Worm (Caenorhabditis elegans) whole organism, L4 larva: ENCODE data around the gene Y53F4B.17.
A peak's percentile ranks its signal among the peaks of the same experiment; 100 is the strongest.

Experiments used
- D1046.2 ChIP-seq: fragments of 200-800 bp; sonication (Bioruptor generic); IDR thresholded peaks from 2 replicates; pipeline ENCODE4 v1.3.6; 2022; ENCODE audit warnings: missing genetic modification characterization, missing compliant biosample characterization
- F49E8.2 ChIP-seq: sonication (generic microtip); optimal IDR thresholded peaks from 2 replicates; lab custom pipeline; 2016; ENCODE audit warnings: missing compliant biosample characterization, mild to moderate bottlenecking, missing genetic modification characterization, borderline replicate concordance
- T26A8.4 ChIP-seq: fragments of 200-800 bp; sonication (Bioruptor generic); IDR thresholded peaks from 2 replicates; pipeline ENCODE4 v1.3.6; 2022; ENCODE audit warnings: missing genetic modification characterization, missing compliant biosample characterization
- Y5F2A.4 ChIP-seq: fragments of 200-800 bp; sonication (Bioruptor generic); optimal IDR thresholded peaks from 2 replicates; lab custom pipeline; 2018; ENCODE audit warnings: mild to moderate bottlenecking, missing genetic modification characterization, missing compliant biosample characterization
- Y75B8A.6 ChIP-seq: fragments of 200-800 bp; sonication (Bioruptor generic); IDR thresholded peaks from 2 replicates; pipeline ENCODE4 v1.3.6; 2022; ENCODE audit warnings: missing genetic modification reagents, missing genetic modification characterization, missing compliant biosample characterization
- aly-2 ChIP-seq: sonication (generic microtip); optimal IDR thresholded peaks from 2 replicates; lab custom pipeline; 2018; ENCODE audit warnings: missing biosample characterization, missing genetic modification characterization
- arid-1 ChIP-seq: fragments of 200-800 bp; sonication (Bioruptor generic); conservative IDR thresholded peaks from 2 replicates; pipeline ENCODE4 v1.3.6; 2022; ENCODE audit warnings: missing genetic modification reagents, missing genetic modification characterization, missing compliant biosample characterization
- ceh-32 ChIP-seq: sonication (generic microtip); optimal IDR thresholded peaks from 2 replicates; lab custom pipeline; 2016; ENCODE audit warnings: mild to moderate bottlenecking, missing genetic modification characterization, missing compliant biosample characterization; ENCODE audit not compliant: poor library complexity
- ceh-62 ChIP-seq: sonication (generic microtip); optimal IDR thresholded peaks from 2 replicates; lab custom pipeline; 2017; ENCODE audit warnings: missing biosample characterization, missing genetic modification characterization
- ces-1 ChIP-seq: fragments of 150-350 bp; sonication (generic microtip); optimal IDR thresholded peaks from 4 replicates; lab custom pipeline; 2014; ENCODE audit warnings: missing biosample characterization, missing genetic modification reagents, missing genetic modification characterization
- cey-2 ChIP-seq: sonication (generic microtip); optimal IDR thresholded peaks from 3 replicates; lab custom pipeline; 2017; ENCODE audit warnings: missing genetic modification characterization, mild to moderate bottlenecking, missing compliant biosample characterization, antibody characterized with exemption, borderline replicate concordance; ENCODE audit not compliant: insufficient read depth
- daf-8 ChIP-seq: fragments of 200-800 bp; sonication (Bioruptor generic); IDR thresholded peaks from 2 replicates; pipeline ENCODE4 v1.3.6; 2022; ENCODE audit warnings: missing genetic modification characterization, missing compliant biosample characterization
- dmd-6 ChIP-seq: fragments of 200-800 bp; sonication (Bioruptor generic); IDR thresholded peaks from 2 replicates; pipeline ENCODE4 v1.3.6; 2022; ENCODE audit warnings: missing genetic modification reagents, missing genetic modification characterization, missing compliant biosample characterization
- duxl-1 ChIP-seq: sonication (generic microtip); optimal IDR thresholded peaks from 2 replicates; lab custom pipeline; 2016; ENCODE audit warnings: mild to moderate bottlenecking, missing genetic modification characterization, moderate library complexity, missing compliant biosample characterization; ENCODE audit not compliant: poor library complexity
- dve-1 ChIP-seq: sonication (generic microtip); optimal IDR thresholded peaks from 2 replicates; lab custom pipeline; 2017; ENCODE audit warnings: antibody characterized with exemption, mild to moderate bottlenecking, missing genetic modification characterization, missing compliant biosample characterization; ENCODE audit not compliant: insufficient read depth
- egl-27 ChIP-seq: sonication (generic microtip); optimal IDR thresholded peaks from 3 replicates; lab custom pipeline; 2017; ENCODE audit warnings: missing biosample characterization, missing genetic modification reagents, missing genetic modification characterization
- fkh-10 ChIP-seq: fragments of 150-350 bp; optimal IDR thresholded peaks from 2 replicates; lab custom pipeline; 2014; ENCODE audit warnings: missing biosample characterization, missing genetic modification reagents, missing genetic modification characterization
- fos-1 ChIP-seq: fragments of 150-350 bp; optimal IDR thresholded peaks from 2 replicates; lab custom pipeline; 2014; ENCODE audit warnings: missing biosample characterization, missing genetic modification characterization
- hlh-30 ChIP-seq: sonication (generic microtip); optimal IDR thresholded peaks from 2 replicates; lab custom pipeline; 2017; ENCODE audit warnings: antibody characterized with exemption, mild to moderate bottlenecking, missing genetic modification characterization, missing compliant biosample characterization; ENCODE audit not compliant: insufficient read depth
- lim-7 ChIP-seq: fragments of 200-800 bp; sonication (Bioruptor generic); IDR thresholded peaks from 2 replicates; pipeline ENCODE4 v1.3.6; 2022; ENCODE audit warnings: missing genetic modification characterization, missing compliant biosample characterization
- lin-15B ChIP-seq: fragments of 150-350 bp; sonication (generic microtip); optimal IDR thresholded peaks from 3 replicates; lab custom pipeline; 2014; ENCODE audit warnings: missing biosample characterization, missing genetic modification characterization
- lin-29 ChIP-seq: fragments of 200-800 bp; sonication (Bioruptor generic); IDR thresholded peaks from 2 replicates; pipeline ENCODE4 v1.3.6; 2022; ENCODE audit warnings: missing genetic modification reagents, missing genetic modification characterization, missing compliant biosample characterization
- lir-3 ChIP-seq: sonication (generic microtip); optimal IDR thresholded peaks from 2 replicates; lab custom pipeline; 2016; ENCODE audit warnings: mild to moderate bottlenecking, missing genetic modification characterization, missing compliant biosample characterization
- madf-9 ChIP-seq: fragments of 200-800 bp; sonication (Bioruptor generic); conservative IDR thresholded peaks from 2 replicates; pipeline ENCODE4 v1.3.6; 2022; ENCODE audit warnings: missing genetic modification reagents, missing genetic modification characterization, missing compliant biosample characterization
- mdl-1 ChIP-seq, 2 experiments: fragments of 150-350 bp in 1 of 2; sonication (generic microtip) in 1 of 2; optimal IDR thresholded peaks; 2 replicates each; lab custom pipeline; 2014 to 2017; ENCODE audit warnings: missing biosample characterization in 2 of 2, missing genetic modification characterization in 2 of 2
- mdt-29 ChIP-seq: fragments of 200-800 bp; sonication (Bioruptor generic); IDR thresholded peaks from 2 replicates; pipeline ENCODE4 v1.3.6; 2022; ENCODE audit warnings: missing genetic modification reagents, missing genetic modification characterization, missing compliant biosample characterization
- mes-2 ChIP-seq: sonication (generic microtip); optimal IDR thresholded peaks from 2 replicates; lab custom pipeline; 2016; ENCODE audit warnings: missing genotype, mild to moderate bottlenecking, missing genetic modification characterization, missing compliant biosample characterization; ENCODE audit not compliant: poor library complexity, severe bottlenecking
- mxl-2 ChIP-seq: fragments of 200-800 bp; sonication (Bioruptor generic); conservative IDR thresholded peaks from 2 replicates; pipeline ENCODE4 v1.3.6; 2022; ENCODE audit warnings: missing genetic modification reagents, missing genetic modification characterization, missing compliant biosample characterization
- nhr-111 ChIP-seq: fragments of 200-800 bp; sonication (Bioruptor generic); optimal IDR thresholded peaks from 2 replicates; lab custom pipeline; 2018; ENCODE audit warnings: mild to moderate bottlenecking, missing genetic modification characterization, missing compliant biosample characterization
- nhr-42 ChIP-seq: fragments of 200-800 bp; sonication (Bioruptor generic); IDR thresholded peaks from 2 replicates; pipeline ENCODE4 v1.3.6; 2022; ENCODE audit warnings: missing genetic modification characterization, missing compliant biosample characterization
- nhr-6 ChIP-seq: fragments of 150-350 bp; optimal IDR thresholded peaks from 2 replicates; lab custom pipeline; 2014; ENCODE audit warnings: missing biosample characterization, missing genetic modification characterization
- set-16 ChIP-seq: fragments of 200-800 bp; sonication (Bioruptor generic); IDR thresholded peaks from 2 replicates; pipeline ENCODE4 v1.3.6; 2022; ENCODE audit warnings: missing genetic modification reagents, missing genetic modification characterization, missing compliant biosample characterization
- snpc-1.2 ChIP-seq: fragments of 200-800 bp; sonication (Bioruptor generic); IDR thresholded peaks from 2 replicates; pipeline ENCODE4 v1.3.6; 2022; ENCODE audit warnings: missing genetic modification reagents, missing genetic modification characterization, missing compliant biosample characterization
- snpc-4 ChIP-seq: fragments of 150-350 bp; optimal IDR thresholded peaks from 2 replicates; lab custom pipeline; 2014; ENCODE audit warnings: missing biosample characterization, missing genetic modification characterization
- spr-3 ChIP-seq: fragments of 200-800 bp; sonication (Bioruptor generic); optimal IDR thresholded peaks from 2 replicates; lab custom pipeline; 2018; ENCODE audit warnings: mild to moderate bottlenecking, missing genetic modification characterization, missing compliant biosample characterization
- tag-97 ChIP-seq: fragments of 200-800 bp; sonication (Bioruptor generic); IDR thresholded peaks from 2 replicates; pipeline ENCODE4 v1.3.6; 2022; ENCODE audit warnings: missing genetic modification characterization, missing compliant biosample characterization
- unc-130 ChIP-seq: sonication (generic microtip); optimal IDR thresholded peaks from 2 replicates; lab custom pipeline; 2016; ENCODE audit warnings: missing genetic modification reagents, missing genetic modification characterization, missing compliant biosample characterization
- unc-39 ChIP-seq: sonication (generic microtip); optimal IDR thresholded peaks from 2 replicates; lab custom pipeline; 2017; ENCODE audit warnings: missing biosample characterization, missing genetic modification characterization
- zag-1 ChIP-seq: fragments of 150-350 bp; optimal IDR thresholded peaks from 2 replicates; lab custom pipeline; 2014; ENCODE audit warnings: missing biosample characterization, missing genetic modification characterization
- zfp-2 ChIP-seq: sonication (generic microtip); optimal IDR thresholded peaks from 2 replicates; lab custom pipeline; 2016; ENCODE audit warnings: mild to moderate bottlenecking, missing genetic modification characterization, missing compliant biosample characterization
- zip-11 ChIP-seq: fragments of 200-800 bp; sonication (Bioruptor generic); IDR thresholded peaks from 2 replicates; pipeline ENCODE4 v1.3.6; 2022; ENCODE audit warnings: missing genetic modification characterization, missing compliant biosample characterization
- zip-2 ChIP-seq: fragments of 150-350 bp; optimal IDR thresholded peaks from 2 replicates; lab custom pipeline; 2014; ENCODE audit warnings: missing biosample characterization, missing genetic modification characterization
- ztf-11 ChIP-seq: fragments of 150-350 bp; optimal IDR thresholded peaks from 2 replicates; lab custom pipeline; 2014; ENCODE audit warnings: missing biosample characterization, missing genetic modification characterization
- ztf-7 ChIP-seq: fragments of 150-350 bp; optimal IDR thresholded peaks from 2 replicates; lab custom pipeline; 2014; ENCODE audit warnings: missing biosample characterization, missing genetic modification characterization

Y53F4B.17 gene

ce11 chrII:15025599-15026164, 32.8 kb upstream of the Y53F4B.17 start, which contains the start of gene cmtr-1 (continued):
- TF ChIP-seq lim-7 (GFP tag; lab: Robert Waterston, UW) (no peak), F49E8.2 (tag; lab: Kevin White, UChicago) (peak; percentile 97), ztf-11 (tag; lab: Kevin White, UChicago) (no peak), zfp-2 (tag; lab: Kevin White, UChicago) (peak; percentile 81), duxl-1 (peak; percentile 95)

- 0 out of 2 replicates have a peak, but pooled peaks have one; percentile 54 for TF ChIP-seq nhr-42
- TF ChIP-seq set-16, result peak; percentile 87
- no peak for TF ChIP-seq snpc-4 (tag; lab: Kevin White, UChicago)
Observed at ce11 chrII:15026389-15026788, 32.1 kb upstream of the Y53F4B.17 start.

- TF ChIP-seq nhr-42 (0 out of 2 replicates have a peak, but pooled peaks have one; percentile 7), arid-1 (GFP tag; lab: Robert Waterston, UW) (no peak), lin-15B (no peak), zag-1 (no peak), zip-2 (tag; lab: Kevin White, UChicago) (peak; percentile 81)
Observed at ce11 chrII:15037782-15038181, 20.7 kb upstream of the Y53F4B.17 start, which contains the start of gene Y53F4B.14. Gene Y53F4B.14 (plus strand): TSS chrII:15037991.

- no peak for TF ChIP-seq dmd-6 (GFP tag; lab: Robert Waterston, UW)
- no peak for TF ChIP-seq hlh-30
- no peak for TF ChIP-seq spr-3 (GFP tag; lab: Kevin White, UChicago)
- no peak for TF ChIP-seq fkh-10 (GFP tag; lab: Kevin White, UChicago)
- TF ChIP-seq daf-8 (GFP tag; lab: Robert Waterston, UW), result no peak
- TF ChIP-seq unc-39 (tag; lab: Kevin White, UChicago), result no peak
- no peak for TF ChIP-seq zag-1
- no peak for TF ChIP-seq mes-2 (tag; lab: Kevin White, UChicago)
- no peak for TF ChIP-seq ceh-32 (tag; lab: Kevin White, UChicago)
- TF ChIP-seq fos-1, result no peak
- TF ChIP-seq unc-130 (GFP tag; lab: Kevin White, UChicago), result no peak
- no peak for TF ChIP-seq mdt-29 (GFP tag; lab: Robert Waterston, UW)
- TF ChIP-seq egl-27 (tag; lab: Kevin White, UChicago), result no peak
- no peak for TF ChIP-seq nhr-6 (tag; lab: Kevin White, UChicago)
- no peak for TF ChIP-seq Y75B8A.6 (GFP tag; lab: Robert Waterston, UW)
- TF ChIP-seq lir-3 (tag; lab: Kevin White, UChicago), result no peak
- no peak for TF ChIP-seq ztf-7 (tag; lab: Kevin White, UChicago)
Observed at ce11 chrII:15039104-15039503, 19.4 kb upstream of the Y53F4B.17 start, which contains the start of gene trip-4. Gene trip-4 (plus strand): TSS chrII:15039404.

- TF ChIP-seq madf-9 (GFP tag; lab: Robert Waterston, UW), result no peak
- TF ChIP-seq tag-97 (GFP tag; lab: Robert Waterston, UW), result no peak
- TF ChIP-seq nhr-111 (GFP tag; lab: Kevin White, UChicago), result no peak
- TF ChIP-seq set-16, result no peak
- TF ChIP-seq snpc-1.2, result no peak
- TF ChIP-seq T26A8.4 (GFP tag; lab: Robert Waterston, UW), result no peak
- TF ChIP-seq mxl-2 (GFP tag; lab: Robert Waterston, UW), result no peak
- no peak for TF ChIP-seq zip-11
- TF ChIP-seq ces-1 (GFP tag; lab: Kevin White, UChicago), result no peak
- no peak for TF ChIP-seq mdl-1 (tag; optimal IDR thresholded peaks at IDR 0.05; lab: Kevin White, UChicago)
- TF ChIP-seq D1046.2, result no peak
- no peak for TF ChIP-seq ceh-62 (tag; lab: Kevin White, UChicago)
- TF ChIP-seq fos-1, result no peak
- TF ChIP-seq aly-2 (tag; lab: Kevin White, UChicago), result no peak
- no peak for TF ChIP-seq cey-2 (tag; lab: Kevin White, UChicago)
- no peak for TF ChIP-seq Y5F2A.4
- no peak for TF ChIP-seq dve-1 (tag; lab: Kevin White, UChicago)
- TF ChIP-seq zip-2 (tag; lab: Kevin White, UChicago), result no peak
- TF ChIP-seq lin-29, result no peak
Observed at ce11 chrII:15042310-15042709, 16.1 kb upstream of the Y53F4B.17 start.
